Worm (Caenorhabditis elegans): ENCODE measurements around the gene srz-64.

The srz-64 gene

DNA sequence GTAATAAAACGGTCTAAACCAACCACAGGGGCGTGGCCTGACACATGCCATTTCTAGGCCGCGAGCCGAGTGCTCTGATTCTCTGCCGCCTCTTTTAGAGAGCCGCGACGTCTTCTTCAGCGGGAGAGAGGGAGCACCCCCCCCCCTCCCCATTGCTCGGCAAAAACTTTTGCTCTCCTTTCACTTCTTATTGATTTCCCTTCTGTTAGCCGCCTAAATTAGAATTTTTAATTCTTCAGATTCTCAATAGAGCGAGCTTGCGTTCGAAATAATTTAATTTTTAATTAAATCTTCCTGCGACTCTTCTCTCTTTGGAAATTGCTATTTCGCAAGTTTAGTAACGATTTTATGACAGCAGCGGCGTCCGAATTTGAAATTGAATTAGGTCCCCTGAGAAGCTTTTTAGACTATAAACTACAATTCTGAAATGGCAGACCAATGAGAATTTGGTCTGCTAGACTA lies 30.2 kb upstream of the srz-64 start:
- TF ChIP-seq Y116A8C.19 (tag; optimal IDR thresholded peaks at IDR 0.05; ENCODE audit: borderline replicate concordance) (no peak), ztf-4 (tag; optimal IDR thresholded peaks at IDR 0.05) (no peak), sox-4 (tag; optimal IDR thresholded peaks at IDR 0.05) (no peak), fkh-10 (GFP tag; optimal IDR thresholded peaks at IDR 0.05) (no peak), unc-86 (tag; optimal IDR thresholded peaks at IDR 0.05) (peak; percentile 55), rnt-1 (tag; optimal IDR thresholded peaks at IDR 0.05) (no peak), pag-3 (tag; optimal IDR thresholded peaks at IDR 0.05; ENCODE audit: borderline replicate concordance, insufficient read depth) (no peak), nhr-20 (tag; optimal IDR thresholded peaks at IDR 0.05) (no peak), mef-2 (tag; optimal IDR thresholded peaks at IDR 0.05) (no peak), tbx-2 (tag; optimal IDR thresholded peaks at IDR 0.05) (peak; percentile 35), unc-30 (tag; optimal IDR thresholded peaks at IDR 0.05) (no peak), efl-1 (optimal IDR thresholded peaks at IDR 0.05) (peak; percentile 25 to 30), efl-1 (GFP tag; optimal IDR thresholded peaks at IDR 0.05 in 1 of 2) (peak in 1 of 2 experiments; percentile 28), nhr-71 (tag; optimal IDR thresholded peaks at IDR 0.05) (peak; percentile 51), lin-35 (GFP tag; optimal IDR thresholded peaks at IDR 0.05) (peak in 1 of 2 experiments; percentile 39), egl-13 (tag; optimal IDR thresholded peaks at IDR 0.05) (peak; percentile 19), ceh-8 (GFP tag; optimal IDR thresholded peaks at IDR 0.05) (peak; percentile 15), isw-1 (GFP tag; IDR thresholded peaks at IDR 0.05) (peak; percentile 19; the same call in 1 of the 2 replicates), fkh-4 (tag; optimal IDR thresholded peaks at IDR 0.05; ENCODE audit: borderline replicate concordance) (no peak), lin-13 (GFP tag; optimal IDR thresholded peaks at IDR 0.05) (no peak), dpl-1 (GFP tag; optimal IDR thresholded peaks at IDR 0.05) (peak in 1 of 3 experiments; percentile 54), lsy-2 (tag; optimal IDR thresholded peaks at IDR 0.05) (peak; percentile 28 to 34), unc-62 (GFP tag; optimal IDR thresholded peaks at IDR 0.05) (no peak), unc-98 (GFP tag; IDR thresholded peaks at IDR 0.05) (no peak), lir-3 (tag; optimal IDR thresholded peaks at IDR 0.05; ENCODE audit: poor library complexity) (no peak), mdl-1 (tag; optimal IDR thresholded peaks at IDR 0.05) (no peak), lin-15B (tag; optimal IDR thresholded peaks at IDR 0.05) (peak; percentile 31), ceh-82 (tag; optimal IDR thresholded peaks at IDR 0.05) (peak in 1 of 3 experiments; percentile 50), lin-14 (GFP tag; optimal IDR thresholded peaks at IDR 0.05) (peak; percentile 69), fkh-8 (tag; optimal IDR thresholded peaks at IDR 0.05) (peak; percentile 50), egl-27 (tag; optimal IDR thresholded peaks at IDR 0.05) (no peak), nhr-47 (tag; optimal IDR thresholded peaks at IDR 0.05) (peak; percentile 46), sup-37 (GFP tag; optimal IDR thresholded peaks at IDR 0.05) (no peak), aha-1 (tag; optimal IDR thresholded peaks at IDR 0.05) (no peak), snpc-4 (tag; optimal IDR thresholded peaks at IDR 0.05) (no peak), ces-1 (GFP tag; optimal IDR thresholded peaks at IDR 0.05) (peak; percentile 55), C04F5.9 (tag; optimal IDR thresholded peaks at IDR 0.05) (no peak), nhr-90 (tag; optimal IDR thresholded peaks at IDR 0.05; ENCODE audit: poor library complexity) (no peak), hlh-4 (tag; optimal IDR thresholded peaks at IDR 0.05) (no peak)

- TF ChIP-seq mef-2 (tag; optimal IDR thresholded peaks at IDR 0.05) (no peak), elt-2 (tag; optimal IDR thresholded peaks at IDR 0.05) (no peak), fkh-8 (tag; optimal IDR thresholded peaks at IDR 0.05) (no peak), blmp-1 (tag; optimal IDR thresholded peaks at IDR 0.05) (no peak), lsy-2 (tag; optimal IDR thresholded peaks at IDR 0.05) (no peak), mep-1 (tag; optimal IDR thresholded peaks at IDR 0.05) (no peak), aly-2 (tag; optimal IDR thresholded peaks at IDR 0.05) (no peak), dsc-1 (tag; optimal IDR thresholded peaks at IDR 0.05) (no peak), rnt-1 (tag; optimal IDR thresholded peaks at IDR 0.05) (no peak), nhr-47 (tag; optimal IDR thresholded peaks at IDR 0.05) (no peak), C04F5.9 (tag; optimal IDR thresholded peaks at IDR 0.05) (no peak), tbx-2 (tag; optimal IDR thresholded peaks at IDR 0.05) (no peak)
Observed at ce11 chrII:1322283-1323173, 29.5 kb upstream of the srz-64 start.
